Worm (Caenorhabditis elegans) whole organism, dauer: ENCODE results near the gene bath-39.
"Not testable (repeated sequence)": the region's sequence is repeated elsewhere in the genome, so short reads cannot be mapped to it uniquely, and the experiment has no call there.

ENCODE experiments used
- unc-62 ChIP-seq: sonication (generic microtip); optimal IDR thresholded peaks from 2 replicates; lab custom pipeline; 2017; ENCODE audit warnings: missing biosample characterization, missing genetic modification reagents, missing genetic modification characterization

The bath-39 gene

ce11 chrV:13437473-13438074, 21.7 kb upstream of the bath-39 start, which contains the start of gene mes-4:
TSS of gene mes-4 (minus strand) at chrV:13437545.
- no peak for TF ChIP-seq unc-62 (GFP tag; lab: Kevin White, UChicago)

ce11 chrV:13441661-13442060, 17.6 kb upstream of the bath-39 start, which contains the start of gene col-162:
TSS of gene col-162 (plus strand) at chrV:13441961.
- TF ChIP-seq unc-62 (GFP tag; lab: Kevin White, UChicago): no peak

ce11 chrV:13442819-13443218, 16.4 kb upstream of the bath-39 start:
- TF ChIP-seq unc-62 (GFP tag; lab: Kevin White, UChicago): no peak

ce11 chrV:13443535-13443934, 15.7 kb upstream of the bath-39 start, which contains the start of gene Y2H9A.6:
TSS of gene Y2H9A.6 (plus strand) at chrV:13443835.
- TF ChIP-seq unc-62 (GFP tag; lab: Kevin White, UChicago): not testable (repeated sequence)

ce11 chrV:13445229-13445949, 13.9 kb upstream of the bath-39 start, which contains the start of gene Y2H9A.4:
TSS of gene Y2H9A.4 (plus strand) at chrV:13445899.
- TF ChIP-seq unc-62 (GFP tag; lab: Kevin White, UChicago): no peak

- no peak for TF ChIP-seq unc-62 (GFP tag; lab: Kevin White, UChicago)
Measured at ce11 chrV:13453334-13453733, 5.9 kb upstream of the bath-39 start, which contains the start of gene lurp-2. TSS of gene lurp-2 (plus strand) at chrV:13453634.

- no peak for TF ChIP-seq unc-62 (GFP tag; lab: Kevin White, UChicago)
Measured at ce11 chrV:13455448-13455847, 3.8 kb upstream of the bath-39 start, which contains the start of gene lurp-3. TSS of gene lurp-3 (plus strand) at chrV:13455748.

- TF ChIP-seq unc-62 (GFP tag; lab: Kevin White, UChicago): no peak
Measured at ce11 chrV:13457858-13458257, 1.4 kb upstream of the bath-39 start, which contains the start of gene F25H9.2. TSS of gene F25H9.2 (plus strand) at chrV:13458083.

- no peak for TF ChIP-seq unc-62 (GFP tag; lab: Kevin White, UChicago)
Measured at ce11 chrV:13462974-13463373, 3.7 kb downstream of the bath-39 start, which contains the start of gene frm-10. TSS of gene frm-10 (plus strand) at chrV:13463207.

ce11 chrV:13464123-13464522, 4.9 kb downstream of the bath-39 start:
- TF ChIP-seq unc-62 (GFP tag; lab: Kevin White, UChicago): no peak

- no peak for TF ChIP-seq unc-62 (GFP tag; lab: Kevin White, UChicago)
Measured at ce11 chrV:13468190-13468765, 9.0 kb downstream of the bath-39 start, which contains the start of the genes F25H9.6 and F25H9.7. TSS of gene F25H9.6 (minus strand) at chrV:13468361. TSS of gene F25H9.7 (plus strand) at chrV:13468376.

- no peak for TF ChIP-seq unc-62 (GFP tag; lab: Kevin White, UChicago)
Measured at ce11 chrV:13472062-13472461, 12.8 kb downstream of the bath-39 start.

- TF ChIP-seq unc-62 (GFP tag; lab: Kevin White, UChicago): no peak
Measured at ce11 chrV:13473467-13473866, 14.2 kb downstream of the bath-39 start, which contains the start of gene T10G3.1. TSS of gene T10G3.1 (minus strand) at chrV:13473679.

- no peak for TF ChIP-seq unc-62 (GFP tag; lab: Kevin White, UChicago)
Measured at ce11 chrV:13476350-13476749, 17.1 kb downstream of the bath-39 start, which contains the start of gene T10G3.8. TSS of gene T10G3.8 (minus strand) at chrV:13476450.

ce11 chrV:13479766-13480165, 20.5 kb downstream of the bath-39 start, which contains the start of gene T10G3.2:
TSS of gene T10G3.2 (minus strand) at chrV:13479866.
- TF ChIP-seq unc-62 (GFP tag; lab: Kevin White, UChicago): no peak

ce11 chrV:13484339-13484738, 25.1 kb downstream of the bath-39 start, which contains the start of gene T10G3.4:
TSS of gene T10G3.4 (minus strand) at chrV:13484439.
- no peak for TF ChIP-seq unc-62 (GFP tag; lab: Kevin White, UChicago)
